Worm (Caenorhabditis elegans) whole organism, L1 larva: ENCODE data around the gene T05A7.3.

Experiments
- C04F5.9 ChIP-seq: sonication (generic microtip); optimal IDR thresholded peaks from 2 replicates; lab custom pipeline; 2016; ENCODE audit warnings: missing genetic modification characterization, missing compliant biosample characterization
- C16A3.4 ChIP-seq: fragments of 150-350 bp; optimal IDR thresholded peaks from 2 replicates; lab custom pipeline; 2014; ENCODE audit warnings: missing biosample characterization, missing genetic modification characterization
- C34B4.2 ChIP-seq: sonication (generic microtip); optimal IDR thresholded peaks from 2 replicates; lab custom pipeline; 2017; ENCODE audit warnings: mild to moderate bottlenecking, missing genetic modification characterization, missing compliant biosample characterization
- F16B12.6 ChIP-seq: fragments of 150-350 bp; optimal IDR thresholded peaks from 2 replicates; lab custom pipeline; 2014; ENCODE audit warnings: missing biosample characterization, missing genetic modification characterization
- Y116A8C.19 ChIP-seq: sonication (generic microtip); optimal IDR thresholded peaks from 2 replicates; lab custom pipeline; 2016; ENCODE audit warnings: missing compliant biosample characterization, missing genetic modification characterization, borderline replicate concordance
- alr-1 ChIP-seq: fragments of 200-800 bp; sonication (Bioruptor generic); optimal IDR thresholded peaks from 2 replicates; lab custom pipeline; 2018; ENCODE audit warnings: borderline replicate concordance, mild to moderate bottlenecking, missing genetic modification characterization, missing compliant biosample characterization
- aly-2 ChIP-seq: fragments of 150-350 bp; optimal IDR thresholded peaks from 2 replicates; lab custom pipeline; 2014; ENCODE audit warnings: missing biosample characterization, missing genetic modification characterization
- ama-1 ChIP-seq: fragments of 150-350 bp; optimal IDR thresholded peaks from 2 replicates; lab custom pipeline; 2014
- blmp-1 ChIP-seq: fragments of 150-350 bp; optimal IDR thresholded peaks from 2 replicates; lab custom pipeline; 2014; ENCODE audit warnings: missing biosample characterization, missing genetic modification characterization
- ceh-82 ChIP-seq, 3 experiments: fragments of 150-350 bp in 1 of 3; sonication (generic microtip) in 2 of 3; optimal IDR thresholded peaks; 2 replicates each; lab custom pipeline; 2014 to 2017; ENCODE audit warnings: missing biosample characterization in 3 of 3, missing genetic modification characterization in 3 of 3
- ces-1 ChIP-seq: fragments of 150-350 bp; optimal IDR thresholded peaks from 2 replicates; lab custom pipeline; 2014; ENCODE audit warnings: missing biosample characterization, missing genetic modification reagents, missing genetic modification characterization
- dsc-1 ChIP-seq: sonication (generic microtip); optimal IDR thresholded peaks from 2 replicates; lab custom pipeline; 2016; ENCODE audit warnings: mild to moderate bottlenecking, missing genetic modification characterization, missing compliant biosample characterization
- efl-1 ChIP-seq, 4 experiments: fragments of 150-350 bp; optimal IDR thresholded peaks in 3 of 4; peaks in 1 of 4; 1 replicate in 1 of 4; 2 replicates in 3 of 4; lab custom pipeline; 2014; ENCODE audit warnings: missing biosample characterization in 2 of 4, missing genetic modification characterization in 2 of 4, missing genetic modification reagents in 2 of 4
- elt-2 ChIP-seq: sonication (generic microtip); optimal IDR thresholded peaks from 2 replicates; lab custom pipeline; 2016; ENCODE audit warnings: missing genetic modification characterization, mild to moderate bottlenecking, inconsistent platforms, missing compliant biosample characterization, missing genetic modification reagents
- elt-3 ChIP-seq, 6 experiments: fragments of 150-350 bp in 1 of 6; sonication (generic microtip); optimal IDR thresholded peaks; 2 replicates each; lab custom pipeline; 2017 to 2018; ENCODE audit warnings: missing biosample characterization in 6 of 6, missing genetic modification characterization in 6 of 6, inconsistent platforms in 1 of 6
- fkh-4 ChIP-seq: sonication (generic microtip); optimal IDR thresholded peaks from 2 replicates; lab custom pipeline; 2016; ENCODE audit warnings: missing compliant biosample characterization, missing genetic modification characterization, borderline replicate concordance
- fkh-8 ChIP-seq: sonication (generic microtip); optimal IDR thresholded peaks from 2 replicates; lab custom pipeline; 2016; ENCODE audit warnings: mild to moderate bottlenecking, missing genetic modification characterization, missing compliant biosample characterization
- grh-1 ChIP-seq: fragments of 200-800 bp; sonication (Bioruptor generic); IDR thresholded peaks from 2 replicates; pipeline ENCODE4 v1.3.6; 2022; ENCODE audit warnings: missing genetic modification reagents, missing genetic modification characterization, missing compliant biosample characterization
- hlh-17 ChIP-seq: fragments of 200-800 bp; sonication (Bioruptor generic); optimal IDR thresholded peaks from 2 replicates; lab custom pipeline; 2018; ENCODE audit warnings: missing genetic modification characterization, mild to moderate bottlenecking, missing compliant biosample characterization, moderate library complexity, borderline replicate concordance
- jun-1 ChIP-seq: fragments of 150-350 bp; optimal IDR thresholded peaks from 2 replicates; lab custom pipeline; 2014; ENCODE audit warnings: missing biosample characterization, missing genetic modification reagents, missing genetic modification characterization
- lin-13 ChIP-seq: fragments of 150-350 bp; optimal IDR thresholded peaks from 2 replicates; lab custom pipeline; 2014; ENCODE audit warnings: missing biosample characterization, missing genetic modification reagents, missing genetic modification characterization
- lin-14 ChIP-seq: fragments of 200-800 bp; sonication (Bioruptor generic); optimal IDR thresholded peaks from 2 replicates; lab custom pipeline; 2018; ENCODE audit warnings: mild to moderate bottlenecking, missing genetic modification characterization, moderate library complexity, missing compliant biosample characterization
- lin-15B ChIP-seq: fragments of 150-350 bp; sonication (generic microtip); optimal IDR thresholded peaks from 3 replicates; lab custom pipeline; 2014; ENCODE audit warnings: missing biosample characterization, missing genetic modification characterization
- lin-35 ChIP-seq, 2 experiments: fragments of 150-350 bp; optimal IDR thresholded peaks; 2 replicates each; lab custom pipeline; 2014; ENCODE audit warnings: missing biosample characterization in 2 of 2, missing genetic modification characterization in 2 of 2, missing genetic modification reagents in 2 of 2
- lsy-2 ChIP-seq, 2 experiments: fragments of 150-350 bp; optimal IDR thresholded peaks; 2 replicates each; lab custom pipeline; 2014; ENCODE audit warnings: missing biosample characterization in 2 of 2, missing genetic modification characterization in 2 of 2
- mab-9 ChIP-seq: fragments of 200-800 bp; sonication (Bioruptor generic); IDR thresholded peaks from 2 replicates; pipeline ENCODE4 v1.3.6; 2022; ENCODE audit warnings: missing genetic modification reagents, missing genetic modification characterization, missing compliant biosample characterization
- mep-1 ChIP-seq: fragments of 150-350 bp; optimal IDR thresholded peaks from 2 replicates; lab custom pipeline; 2014; ENCODE audit warnings: missing biosample characterization, missing genetic modification characterization
- nhr-12 ChIP-seq: sonication (generic microtip); optimal IDR thresholded peaks from 2 replicates; lab custom pipeline; 2017; ENCODE audit warnings: missing biosample characterization, missing genetic modification characterization
- nhr-77 ChIP-seq: fragments of 150-350 bp; optimal IDR thresholded peaks from 2 replicates; lab custom pipeline; 2014; ENCODE audit warnings: missing biosample characterization, missing genetic modification characterization
- nhr-84 ChIP-seq: sonication (generic microtip); optimal IDR thresholded peaks from 2 replicates; lab custom pipeline; 2017; ENCODE audit warnings: missing biosample characterization, missing genetic modification characterization
- nhr-85 ChIP-seq: sonication (generic microtip); peaks from one replicate; lab custom pipeline; 2016; ENCODE audit warnings: missing genetic modification characterization, inconsistent platforms, missing compliant biosample characterization
- pag-3 ChIP-seq: sonication (generic microtip); optimal IDR thresholded peaks from 2 replicates; lab custom pipeline; 2017; ENCODE audit warnings: missing genetic modification characterization, mild to moderate bottlenecking, missing compliant biosample characterization, antibody characterized with exemption, borderline replicate concordance; ENCODE audit not compliant: insufficient read depth
- rnt-1 ChIP-seq: sonication (generic microtip); optimal IDR thresholded peaks from 2 replicates; lab custom pipeline; 2016; ENCODE audit warnings: mild to moderate bottlenecking, missing genetic modification characterization, moderate library complexity, missing compliant biosample characterization
- sup-37 ChIP-seq: fragments of 200-800 bp; sonication (Bioruptor generic); optimal IDR thresholded peaks from 2 replicates; lab custom pipeline; 2018; ENCODE audit warnings: mild to moderate bottlenecking, missing genetic modification characterization, missing compliant biosample characterization
- swsn-7 ChIP-seq: sonication (generic microtip); optimal IDR thresholded peaks from 2 replicates; lab custom pipeline; 2016; ENCODE audit warnings: missing genetic modification characterization, missing compliant biosample characterization
- unc-130 ChIP-seq: fragments of 150-350 bp; optimal IDR thresholded peaks from 2 replicates; lab custom pipeline; 2017; ENCODE audit warnings: missing biosample characterization, missing genetic modification characterization, inconsistent platforms
- unc-62 ChIP-seq: fragments of 150-350 bp; optimal IDR thresholded peaks from 2 replicates; lab custom pipeline; 2014; ENCODE audit warnings: missing biosample characterization, missing genetic modification reagents, missing genetic modification characterization
- zag-1 ChIP-seq: fragments of 150-350 bp; optimal IDR thresholded peaks from 2 replicates; lab custom pipeline; 2014; ENCODE audit warnings: missing biosample characterization, missing genetic modification characterization
- ztf-11 ChIP-seq, 2 experiments: sonication (generic microtip); optimal IDR thresholded peaks; 2 replicates each; lab custom pipeline; 2016 to 2017; ENCODE audit warnings: missing genetic modification characterization in 2 of 2, missing biosample characterization in 1 of 2, missing compliant biosample characterization in 1 of 2
- ztf-4 ChIP-seq: fragments of 150-350 bp; optimal IDR thresholded peaks from 2 replicates; lab custom pipeline; 2014; ENCODE audit warnings: missing biosample characterization, missing genetic modification characterization

The T05A7.3 gene

DNA sequence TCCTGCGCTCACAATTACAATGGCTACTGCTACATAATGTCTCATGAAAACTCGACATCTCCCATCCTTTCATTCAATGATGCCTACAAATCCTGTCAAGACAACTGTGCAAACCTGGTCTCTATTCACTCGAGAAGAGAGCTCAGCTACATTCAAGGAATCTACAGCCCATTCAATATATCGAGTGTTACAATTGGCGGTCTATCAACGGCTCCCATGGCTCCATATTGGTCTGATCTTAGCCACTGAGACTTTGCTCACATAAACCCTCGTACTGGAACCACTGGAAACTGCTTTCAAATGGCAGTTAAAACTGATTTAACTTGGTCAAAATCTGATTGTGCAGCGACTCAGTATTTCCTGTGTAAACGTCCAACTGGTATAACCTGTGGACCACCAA is at the start of gene T05A7.3:
TSS of gene T05A7.3 (plus strand) at position 301 of the 400 bp plus-strand sequence.
- TF ChIP-seq grh-1, result no peak
- TF ChIP-seq C16A3.4 (tag; lab: Kevin White, UChicago), result no peak
- TF ChIP-seq ztf-11 (tag; optimal IDR thresholded peaks at IDR 0.05; lab: Kevin White, UChicago), result no peak
- no peak for TF ChIP-seq jun-1 (tag; lab: Kevin White, UChicago)
- no peak for TF ChIP-seq nhr-84 (tag; lab: Kevin White, UChicago)
- TF ChIP-seq unc-130 (tag; lab: Kevin White, UChicago), result no peak
- TF ChIP-seq nhr-85 (tag; lab: Kevin White, UChicago), result no peak

DNA sequence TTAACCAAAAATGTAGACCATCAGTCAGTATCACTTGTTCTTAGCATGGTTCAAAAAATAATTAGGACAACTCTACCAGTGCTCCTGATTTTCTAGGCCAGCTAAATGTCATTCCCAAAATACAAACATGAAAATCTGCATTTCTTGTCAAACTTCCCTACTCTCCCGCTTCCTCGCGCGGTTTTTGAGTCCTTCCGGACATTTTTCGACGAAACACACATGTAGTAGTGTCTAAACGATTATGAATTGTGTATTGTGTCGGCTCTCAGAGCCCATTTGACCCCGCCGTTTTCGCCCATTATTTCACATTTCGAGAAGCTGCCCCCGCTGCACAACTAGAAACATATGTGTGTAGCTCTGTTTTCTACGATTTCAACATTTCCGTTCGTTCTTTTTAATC is 49.0 kb upstream of the T05A7.3 start, which contains the start of gene F35D11.1:
TSS of gene F35D11.1 (plus strand) at position 301 of the 400 bp plus-strand sequence.
- TF ChIP-seq unc-62 (GFP tag; lab: Kevin White, UChicago), result no peak
- TF ChIP-seq dsc-1, result peak; percentile 31
- TF ChIP-seq, all 84 proteins: peak for 1

DNA sequence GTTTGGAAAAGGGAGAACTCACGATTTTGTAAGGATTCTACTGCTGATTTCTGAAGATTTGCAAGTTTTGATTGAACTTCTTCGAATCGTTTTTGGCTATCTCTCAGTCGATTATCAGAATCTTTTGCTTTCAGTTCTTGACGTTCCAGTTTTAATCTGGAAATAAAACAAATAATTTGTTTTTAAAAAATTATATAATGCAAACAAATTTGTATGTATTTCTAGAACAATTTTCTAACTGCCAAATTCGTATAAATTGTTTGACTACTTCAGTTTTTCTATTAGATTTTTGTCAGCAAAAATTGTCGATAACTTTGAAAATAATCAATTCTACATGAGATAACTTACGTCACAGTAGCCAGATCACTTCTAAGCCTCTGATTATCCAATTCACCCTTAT is 44.1 kb upstream of the T05A7.3 start:
- TF ChIP-seq alr-1 (tag; lab: Kevin White, UChicago) (no peak), aly-2 (tag; lab: Kevin White, UChicago) (no peak), lin-35 (GFP tag; optimal IDR thresholded peaks at IDR 0.05; lab: Kevin White, UChicago) (no peak), lsy-2 (tag; optimal IDR thresholded peaks at IDR 0.05; lab: Kevin White, UChicago) (no peak), lin-14 (no peak)

DNA sequence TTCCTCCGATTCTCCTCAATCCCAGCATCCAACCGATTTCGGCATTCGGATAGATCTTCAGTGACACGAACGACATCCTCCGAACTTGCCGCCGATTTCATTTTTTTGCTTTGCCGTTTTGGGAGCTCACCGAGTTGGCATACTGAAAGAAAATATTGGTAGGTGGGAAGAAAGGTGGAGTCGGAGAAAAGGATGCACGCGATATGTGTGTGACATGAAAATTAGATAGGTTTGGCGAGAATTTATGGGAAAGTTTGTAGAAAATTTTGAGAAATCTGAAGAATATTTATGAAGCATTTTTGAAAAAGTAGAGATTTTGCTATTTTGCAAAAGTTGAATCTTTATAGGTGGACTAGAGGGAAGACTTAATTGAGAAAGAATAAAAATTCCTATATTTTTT is 37.3 kb upstream of the T05A7.3 start, which contains the start of gene che-10:
TSS of gene che-10 (minus strand) at position 101 of the 400 bp plus-strand sequence.
- TF ChIP-seq ama-1 (lab: Kevin White, UChicago) (no peak), F16B12.6 (tag; lab: Kevin White, UChicago) (no peak), lin-14 (no peak), hlh-17 (GFP tag; lab: Kevin White, UChicago) (no peak), C34B4.2 (tag; lab: Kevin White, UChicago) (no peak), swsn-7 (tag; lab: Kevin White, UChicago) (no peak), efl-1 (optimal IDR thresholded peaks at IDR 0.05; lab: Kevin White, UChicago) (no peak), efl-1 (GFP tag; optimal IDR thresholded peaks at IDR 0.05 in 1 of 2; lab: Kevin White, UChicago) (peak in 1 of 2 experiments; percentile 66)

DNA sequence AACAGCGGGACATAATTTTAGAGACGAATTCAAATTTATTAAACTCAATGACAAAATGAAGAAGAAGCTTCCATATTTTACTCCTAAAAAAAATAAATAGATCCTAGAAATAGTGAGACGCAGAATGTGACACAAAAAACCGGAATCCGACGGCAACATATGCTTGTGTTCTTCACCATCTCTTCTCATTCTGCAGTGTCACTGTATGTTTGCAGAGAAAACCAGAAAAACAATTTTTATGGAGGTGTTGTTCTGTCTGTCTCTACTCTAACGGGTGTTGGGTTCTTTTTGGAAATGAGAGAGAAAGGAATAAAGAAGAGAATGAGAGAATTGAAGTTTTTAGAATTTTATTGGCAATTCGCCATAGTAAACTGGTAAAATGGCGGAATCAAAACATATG is 36.7 kb upstream of the T05A7.3 start:
- TF ChIP-seq mep-1 (tag; lab: Kevin White, UChicago) (peak; percentile 31), lin-15B (tag; lab: Kevin White, UChicago) (no peak), nhr-12 (tag; lab: Kevin White, UChicago) (no peak), nhr-85 (tag; lab: Kevin White, UChicago) (peak; percentile 65), blmp-1 (peak; percentile 79), lin-14 (peak; percentile 69), efl-1 (optimal IDR thresholded peaks at IDR 0.05; lab: Kevin White, UChicago) (peak in 1 of 2 experiments; percentile 8), efl-1 (GFP tag; optimal IDR thresholded peaks at IDR 0.05 in 1 of 2; lab: Kevin White, UChicago) (peak in 1 of 2 experiments; percentile 87), elt-3 (tag; optimal IDR thresholded peaks at IDR 0.05; lab: Kevin White, UChicago) (peak in 1 of 6 experiments; percentile 38), elt-2 (no peak), grh-1 (peak; percentile 50)

DNA sequence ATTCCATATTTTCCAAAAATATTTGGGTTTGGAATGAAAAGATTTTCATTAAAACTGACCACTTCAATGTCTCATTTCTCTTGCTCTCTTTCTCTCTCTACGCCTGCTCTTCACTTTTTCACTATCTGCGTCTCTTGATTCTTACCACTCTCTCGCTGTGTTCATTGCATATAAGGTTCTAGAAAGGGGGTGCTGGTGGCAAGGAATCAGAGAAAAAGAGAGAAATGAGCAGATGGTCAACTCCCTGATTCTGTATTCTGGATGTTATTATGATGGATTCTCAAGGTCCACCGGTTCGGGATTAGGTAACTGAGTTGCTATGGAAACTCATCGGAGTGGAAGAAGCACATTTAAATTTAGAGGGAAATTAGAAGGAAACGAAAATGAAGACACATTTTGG is 34.8 kb upstream of the T05A7.3 start:
- TF ChIP-seq lin-13 (GFP tag; lab: Kevin White, UChicago) (no peak), ztf-4 (tag; lab: Kevin White, UChicago) (no peak), ces-1 (GFP tag; lab: Kevin White, UChicago) (no peak), zag-1 (no peak), lin-14 (peak; percentile 49), pag-3 (no peak), aly-2 (tag; lab: Kevin White, UChicago) (no peak), fkh-8 (tag; lab: Kevin White, UChicago) (peak; percentile 29), C04F5.9 (no peak), fkh-4 (tag; lab: Kevin White, UChicago) (no peak), nhr-77 (tag; lab: Kevin White, UChicago) (no peak), ceh-82 (tag; optimal IDR thresholded peaks at IDR 0.05; lab: Kevin White, UChicago) (peak in 1 of 3 experiments; percentile 4), efl-1 (optimal IDR thresholded peaks at IDR 0.05; lab: Kevin White, UChicago) (peak; percentile 36 to 44), efl-1 (GFP tag; optimal IDR thresholded peaks at IDR 0.05 in 1 of 2; lab: Kevin White, UChicago) (no peak), rnt-1 (tag; lab: Kevin White, UChicago) (peak; percentile 9), lin-35 (GFP tag; optimal IDR thresholded peaks at IDR 0.05; lab: Kevin White, UChicago) (peak in 1 of 2 experiments; percentile 5), Y116A8C.19 (tag; lab: Kevin White, UChicago) (no peak), mab-9 (no peak), mep-1 (tag; lab: Kevin White, UChicago) (peak; percentile 5), sup-37 (no peak)
